Worm (Caenorhabditis elegans): ENCODE results near the gene F56C3.7.

ce11 chrX:1416776-1417354 lies 46.3 kb upstream of the F56C3.7 start, which contains the start of the genes F19G12.4 and F19G12.8:
- TF ChIP-seq snpc-4 (tag; optimal IDR thresholded peaks at IDR 0.05) (no peak), elt-1 (tag; optimal IDR thresholded peaks at IDR 0.05; ENCODE audit: borderline replicate concordance, insufficient read depth) (no peak), mab-5 (tag; optimal IDR thresholded peaks at IDR 0.05) (no peak), unc-39 (tag; optimal IDR thresholded peaks at IDR 0.05) (no peak), nhr-76 (tag; optimal IDR thresholded peaks at IDR 0.05) (no peak), nhr-28 (tag; optimal IDR thresholded peaks at IDR 0.05) (no peak), zip-8 (tag; optimal IDR thresholded peaks at IDR 0.05) (no peak)
